Worm (Caenorhabditis elegans) whole organism, mixed stage, embryonic: Measurements from ENCODE around the gene cpx-2.
"Not testable (repeated sequence)": the region's sequence is repeated elsewhere in the genome, so short reads cannot be mapped to it uniquely, and the experiment has no call there.

Experiments used
- bed-3 ChIP-seq: fragments of 200-800 bp; sonication (Bioruptor generic); optimal IDR thresholded peaks from 3 replicates; lab custom pipeline; 2018; ENCODE audit warnings: mild to moderate bottlenecking, missing genetic modification characterization, moderate library complexity, missing compliant biosample characterization
- ces-1 ChIP-seq: fragments of 150-350 bp; optimal IDR thresholded peaks from 2 replicates; lab custom pipeline; 2014; ENCODE audit warnings: missing biosample characterization, missing genetic modification reagents, missing genetic modification characterization
- unc-39 ChIP-seq: fragments of 150-350 bp; optimal IDR thresholded peaks from 2 replicates; lab custom pipeline; 2014; ENCODE audit warnings: missing biosample characterization, missing genetic modification characterization

- TF ChIP-seq ces-1 (GFP tag; lab: Kevin White, UChicago) (peak; percentile 85), bed-3 (GFP tag; lab: Kevin White, UChicago) (peak; percentile 88)
- not testable (repeated sequence) for TF ChIP-seq unc-39 (tag; lab: Kevin White, UChicago)
These were observed 24.7 kb downstream of the cpx-2 start for ce11 chrX:13046324-13046723.
